Worm (Caenorhabditis elegans) whole organism, mixed stage, embryonic: Measurements from ENCODE around the gene ZK675.4.

ENCODE experiments used
- M03D4.4 ChIP-seq: sonication (generic microtip); optimal IDR thresholded peaks from 2 replicates; lab custom pipeline; 2017; ENCODE audit warnings: mild to moderate bottlenecking, missing genetic modification characterization, missing compliant biosample characterization
- bed-3 ChIP-seq: fragments of 200-800 bp; sonication (Bioruptor generic); optimal IDR thresholded peaks from 3 replicates; lab custom pipeline; 2018; ENCODE audit warnings: mild to moderate bottlenecking, missing genetic modification characterization, moderate library complexity, missing compliant biosample characterization
- blmp-1 ChIP-seq: fragments of 150-350 bp; optimal IDR thresholded peaks from 2 replicates; lab custom pipeline; 2014; ENCODE audit warnings: missing biosample characterization, missing genetic modification characterization
- ceh-39 ChIP-seq: fragments of 150-350 bp; optimal IDR thresholded peaks from 2 replicates; lab custom pipeline; 2014; ENCODE audit warnings: missing biosample characterization, missing genetic modification characterization
- ceh-43 ChIP-seq: fragments of 200-800 bp; sonication (Bioruptor generic); optimal IDR thresholded peaks from 2 replicates; lab custom pipeline; 2018; ENCODE audit warnings: mild to moderate bottlenecking, missing genetic modification characterization, moderate library complexity, missing compliant biosample characterization
- ceh-83 ChIP-seq: fragments of 200-800 bp; sonication (Bioruptor generic); optimal IDR thresholded peaks from 2 replicates; lab custom pipeline; 2018; ENCODE audit warnings: mild to moderate bottlenecking, missing genetic modification characterization, missing compliant biosample characterization
- drap-1 ChIP-seq: fragments of 200-800 bp; sonication (Bioruptor generic); optimal IDR thresholded peaks from 3 replicates; lab custom pipeline; 2018; ENCODE audit warnings: mild to moderate bottlenecking, missing genetic modification characterization, missing compliant biosample characterization
- elt-1 ChIP-seq: sonication (generic microtip); optimal IDR thresholded peaks from 2 replicates; lab custom pipeline; 2017; ENCODE audit warnings: missing genetic modification characterization, mild to moderate bottlenecking, missing compliant biosample characterization, antibody characterized with exemption, moderate library complexity, borderline replicate concordance; ENCODE audit not compliant: insufficient read depth
- elt-3 ChIP-seq: fragments of 150-350 bp; optimal IDR thresholded peaks from 2 replicates; lab custom pipeline; 2014; ENCODE audit warnings: missing biosample characterization, missing genetic modification characterization
- flh-1 ChIP-seq: fragments of 200-800 bp; sonication (Bioruptor generic); optimal IDR thresholded peaks from 2 replicates; lab custom pipeline; 2018; ENCODE audit warnings: mild to moderate bottlenecking, missing genetic modification characterization, moderate library complexity, missing compliant biosample characterization
- ham-2 ChIP-seq: fragments of 200-800 bp; sonication (Bioruptor generic); optimal IDR thresholded peaks from 2 replicates; lab custom pipeline; 2018; ENCODE audit warnings: mild to moderate bottlenecking, missing genetic modification characterization, missing compliant biosample characterization
- hlh-1 ChIP-seq: fragments of 150-350 bp; optimal IDR thresholded peaks from 2 replicates; lab custom pipeline; 2014; ENCODE audit warnings: missing biosample characterization, missing genetic modification reagents, missing genetic modification characterization
- lin-13 ChIP-seq: fragments of 150-350 bp; optimal IDR thresholded peaks from 2 replicates; lab custom pipeline; 2014; ENCODE audit warnings: missing biosample characterization, missing genetic modification characterization
- lin-32 ChIP-seq: fragments of 200-800 bp; sonication (Bioruptor generic); optimal IDR thresholded peaks from 2 replicates; lab custom pipeline; 2018; ENCODE audit warnings: mild to moderate bottlenecking, missing genetic modification characterization, missing compliant biosample characterization
- lsy-2 ChIP-seq: fragments of 150-350 bp; optimal IDR thresholded peaks from 2 replicates; lab custom pipeline; 2014; ENCODE audit warnings: missing biosample characterization, missing genetic modification characterization
- mab-5 ChIP-seq: fragments of 150-350 bp; optimal IDR thresholded peaks from 2 replicates; lab custom pipeline; 2014; ENCODE audit warnings: missing biosample characterization, missing genetic modification characterization
- mep-1 ChIP-seq: fragments of 150-350 bp; optimal IDR thresholded peaks from 2 replicates; lab custom pipeline; 2017; ENCODE audit warnings: missing biosample characterization, missing genetic modification reagents, missing genetic modification characterization, inconsistent platforms
- mls-2 ChIP-seq: sonication (generic microtip); optimal IDR thresholded peaks from 2 replicates; lab custom pipeline; 2016; ENCODE audit warnings: mild to moderate bottlenecking, missing genetic modification characterization, moderate library complexity, missing compliant biosample characterization
- nhr-2 ChIP-seq: fragments of 150-350 bp; optimal IDR thresholded peaks from 2 replicates; lab custom pipeline; 2014; ENCODE audit warnings: missing biosample characterization, missing genetic modification characterization
- nhr-237 ChIP-seq: fragments of 150-350 bp; optimal IDR thresholded peaks from 2 replicates; lab custom pipeline; 2014; ENCODE audit warnings: missing biosample characterization, missing genetic modification characterization
- nhr-28 ChIP-seq: fragments of 150-350 bp; optimal IDR thresholded peaks from 2 replicates; lab custom pipeline; 2014; ENCODE audit warnings: missing biosample characterization, missing genetic modification characterization
- pha-4 ChIP-seq: fragments of 150-350 bp; optimal IDR thresholded peaks from 2 replicates; lab custom pipeline; 2018; ENCODE audit warnings: missing biosample characterization, missing genetic modification reagents, missing genetic modification characterization
- sem-2 ChIP-seq: fragments of 200-800 bp; sonication (Bioruptor generic); optimal IDR thresholded peaks from 2 replicates; lab custom pipeline; 2018; ENCODE audit warnings: mild to moderate bottlenecking, missing genetic modification characterization, missing compliant biosample characterization
- snpc-4 ChIP-seq: fragments of 150-350 bp; optimal IDR thresholded peaks from 2 replicates; lab custom pipeline; 2014; ENCODE audit warnings: missing biosample characterization, missing genetic modification characterization
- sptf-1 ChIP-seq: sonication (generic microtip); optimal IDR thresholded peaks from 2 replicates; lab custom pipeline; 2017; ENCODE audit warnings: mild to moderate bottlenecking, missing genetic modification characterization, moderate library complexity, missing compliant biosample characterization
- tbx-8 ChIP-seq: fragments of 200-800 bp; sonication (Bioruptor generic); optimal IDR thresholded peaks from 2 replicates; lab custom pipeline; 2018; ENCODE audit warnings: mild to moderate bottlenecking, missing genetic modification characterization, moderate library complexity, missing compliant biosample characterization
- unc-120 ChIP-seq: sonication (generic microtip); optimal IDR thresholded peaks from 2 replicates; lab custom pipeline; 2017; ENCODE audit warnings: missing genetic modification characterization, missing compliant biosample characterization; ENCODE audit not compliant: poor library complexity, severe bottlenecking
- unc-62 ChIP-seq: fragments of 150-350 bp; optimal IDR thresholded peaks from 2 replicates; lab custom pipeline; 2014; ENCODE audit warnings: missing biosample characterization, missing genetic modification reagents, missing genetic modification characterization
- zip-8 ChIP-seq: fragments of 150-350 bp; optimal IDR thresholded peaks from 2 replicates; lab custom pipeline; 2014; ENCODE audit warnings: missing biosample characterization, missing genetic modification characterization
- ztf-11 ChIP-seq: fragments of 150-350 bp; optimal IDR thresholded peaks from 2 replicates; lab custom pipeline; 2014; ENCODE audit warnings: missing biosample characterization, missing genetic modification characterization

The ZK675.4 gene

DNA sequence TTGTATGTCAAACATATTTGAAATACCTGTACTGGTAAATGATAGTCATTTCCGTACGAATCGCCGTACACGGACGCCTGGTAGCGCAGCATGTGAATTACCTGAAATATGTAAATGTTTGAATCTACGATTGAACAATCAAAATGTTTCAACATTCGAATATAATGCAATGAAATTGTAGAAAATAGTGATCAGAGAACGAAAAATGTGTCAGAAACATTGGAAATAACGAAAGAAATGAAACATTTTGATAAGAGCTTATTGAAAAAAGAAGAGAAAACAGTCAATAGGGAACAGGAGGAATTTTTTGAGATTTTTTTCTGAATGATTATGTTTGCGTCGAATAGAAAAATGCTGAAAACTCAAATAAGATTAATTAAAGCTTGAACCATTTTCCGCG is 41.1 kb upstream of the ZK675.4 start, which contains the start of gene ztf-17:
Gene ztf-17 (minus strand): TSS at position 101 of the 400 bp plus-strand sequence.
- no peak for TF ChIP-seq elt-3 (tag; lab: Kevin White, UChicago)
- no peak for TF ChIP-seq ham-2 (GFP tag; lab: Kevin White, UChicago)
- TF ChIP-seq ceh-83 (GFP tag; lab: Kevin White, UChicago), result no peak
- TF ChIP-seq lsy-2 (tag; lab: Kevin White, UChicago), result no peak
- no peak for TF ChIP-seq flh-1 (GFP tag; lab: Kevin White, UChicago)
- TF ChIP-seq blmp-1, result no peak
- TF ChIP-seq tbx-8 (GFP tag; lab: Kevin White, UChicago), result no peak
- no peak for TF ChIP-seq elt-1 (tag; lab: Kevin White, UChicago)
- TF ChIP-seq bed-3 (GFP tag; lab: Kevin White, UChicago), result no peak
- TF ChIP-seq ceh-39, result no peak
- no peak for TF ChIP-seq M03D4.4 (tag; lab: Kevin White, UChicago)
- TF ChIP-seq drap-1 (GFP tag; lab: Kevin White, UChicago), result no peak
- no peak for TF ChIP-seq unc-62
- TF ChIP-seq pha-4 (tag; lab: Kevin White, UChicago), result no peak

DNA sequence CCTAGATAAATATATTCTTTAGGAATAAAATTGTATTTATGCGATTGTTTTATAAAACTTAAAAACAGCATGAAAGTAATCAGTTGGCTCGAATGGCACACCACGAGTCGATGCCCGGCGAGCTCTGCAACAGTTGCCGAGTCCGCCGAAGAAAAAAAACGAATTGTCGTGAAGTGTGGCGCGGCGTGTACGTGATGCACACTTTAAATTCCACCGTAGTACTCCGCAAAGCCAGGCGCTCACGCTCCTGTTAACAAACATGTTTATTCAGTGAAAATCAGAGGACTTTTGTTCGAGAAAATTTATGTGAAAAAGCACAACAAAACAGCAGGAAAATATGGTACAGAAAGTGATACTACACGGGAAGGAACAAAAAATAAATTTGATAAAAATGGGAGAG is 40.5 kb upstream of the ZK675.4 start:
- TF ChIP-seq lin-13 (tag; lab: Kevin White, UChicago) (no peak), nhr-28 (no peak), M03D4.4 (tag; lab: Kevin White, UChicago) (no peak), elt-1 (tag; lab: Kevin White, UChicago) (no peak), mab-5 (no peak), blmp-1 (no peak), zip-8 (tag; lab: Kevin White, UChicago) (no peak), ham-2 (GFP tag; lab: Kevin White, UChicago) (no peak), sptf-1 (tag; lab: Kevin White, UChicago) (no peak), mep-1 (tag; lab: Kevin White, UChicago) (peak; percentile 10), sem-2 (GFP tag; lab: Kevin White, UChicago) (no peak), lsy-2 (tag; lab: Kevin White, UChicago) (peak; percentile 93), bed-3 (GFP tag; lab: Kevin White, UChicago) (no peak), pha-4 (tag; lab: Kevin White, UChicago) (no peak), ztf-11 (tag; lab: Kevin White, UChicago) (no peak), mls-2 (tag; lab: Kevin White, UChicago) (no peak), ceh-83 (GFP tag; lab: Kevin White, UChicago) (no peak), hlh-1 (peak; percentile 54), ceh-43 (GFP tag; lab: Kevin White, UChicago) (no peak)

DNA sequence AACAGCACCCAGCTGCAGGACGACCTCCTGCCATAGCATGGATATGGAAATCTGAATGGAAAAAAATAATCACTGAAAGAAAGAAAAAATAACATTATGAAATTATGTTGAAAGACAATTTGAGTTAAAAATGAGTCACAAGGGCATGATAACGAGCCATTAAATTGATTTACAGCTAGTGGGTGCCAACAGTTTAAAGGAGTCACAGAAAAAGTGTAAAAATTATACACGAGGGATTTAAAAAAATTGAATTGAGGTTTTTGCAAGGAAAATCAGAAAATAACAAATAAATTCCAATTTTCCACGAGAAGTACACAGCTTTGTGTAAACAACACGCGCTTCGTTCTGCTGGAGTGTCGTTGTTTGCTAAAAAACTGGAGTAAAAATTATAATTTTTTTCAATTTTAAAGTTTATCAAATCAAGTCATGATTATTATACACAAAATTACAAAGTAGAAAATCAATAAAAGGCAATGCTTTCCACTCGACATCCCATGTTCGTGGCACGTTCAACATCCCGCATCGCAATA is 37.2 kb upstream of the ZK675.4 start, which contains the start of gene T01H3.3:
Gene T01H3.3 (minus strand): TSS at position 51 of the 530 bp plus-strand sequence.
- TF ChIP-seq ham-2 (GFP tag; lab: Kevin White, UChicago), result no peak
- no peak for TF ChIP-seq lin-13 (tag; lab: Kevin White, UChicago)
- TF ChIP-seq flh-1 (GFP tag; lab: Kevin White, UChicago), result no peak
- no peak for TF ChIP-seq ceh-83 (GFP tag; lab: Kevin White, UChicago)
- no peak for TF ChIP-seq bed-3 (GFP tag; lab: Kevin White, UChicago)
- no peak for TF ChIP-seq snpc-4
- peak; percentile 42 for TF ChIP-seq lsy-2 (tag; lab: Kevin White, UChicago)
- TF ChIP-seq ztf-11 (tag; lab: Kevin White, UChicago), result no peak

ce11 chrII:7877744-7878468 is 33.2 kb upstream of the ZK675.4 start, which contains the start of gene T01H3.2:
T01H3.2 (minus strand) TSS chrII:7877994.
- TF ChIP-seq unc-120 (tag; lab: Kevin White, UChicago), result no peak
- TF ChIP-seq, all 35 proteins: peak for 0

- TF ChIP-seq flh-1 (GFP tag; lab: Kevin White, UChicago), result no peak
- no peak for TF ChIP-seq pha-4 (tag; lab: Kevin White, UChicago)
- TF ChIP-seq blmp-1, result no peak
- TF ChIP-seq mls-2 (tag; lab: Kevin White, UChicago), result no peak
- TF ChIP-seq nhr-2, result no peak
- TF ChIP-seq snpc-4, result no peak
- TF ChIP-seq mep-1 (tag; lab: Kevin White, UChicago), result no peak
- TF ChIP-seq unc-62, result no peak
- no peak for TF ChIP-seq sem-2 (GFP tag; lab: Kevin White, UChicago)
- TF ChIP-seq nhr-237 (tag; lab: Kevin White, UChicago), result no peak
- no peak for TF ChIP-seq lin-32 (GFP tag; lab: Kevin White, UChicago)
- TF ChIP-seq unc-120 (tag; lab: Kevin White, UChicago), result no peak
- no peak for TF ChIP-seq lsy-2 (tag; lab: Kevin White, UChicago)
- no peak for TF ChIP-seq elt-1 (tag; lab: Kevin White, UChicago)
- no peak for TF ChIP-seq ham-2 (GFP tag; lab: Kevin White, UChicago)
- no peak for TF ChIP-seq drap-1 (GFP tag; lab: Kevin White, UChicago)
- no peak for TF ChIP-seq sptf-1 (tag; lab: Kevin White, UChicago)
Measured at ce11 chrII:7879266-7879718, 31.8 kb upstream of the ZK675.4 start, which contains the start of the genes vha-4 and T01H3.5. vha-4 (minus strand) TSS chrII:7879316. T01H3.5 (plus strand) TSS chrII:7879616.
